Worm (Caenorhabditis elegans): ENCODE measurements around the gene cank-26.

- TF ChIP-seq T22C8.4 (GFP tag; IDR thresholded peaks at IDR 0.05) (no peak), ztf-29 (GFP tag; IDR thresholded peaks at IDR 0.05) (no peak), flt-1 (GFP tag; IDR thresholded peaks at IDR 0.05) (no peak), ref-1 (GFP tag; conservative IDR thresholded peaks at IDR 0.05) (no peak), med-1 (GFP tag; optimal IDR thresholded peaks at IDR 0.05; ENCODE audit: insufficient read depth) (no peak), klf-2 (GFP tag; conservative IDR thresholded peaks at IDR 0.05) (no peak), cog-1 (tag; optimal IDR thresholded peaks at IDR 0.05) (no peak), tab-1 (GFP tag; IDR thresholded peaks at IDR 0.05) (no peak)
Observed at ce11 chrII:3989627-3990367, 14.9 kb upstream of the cank-26 start, which contains the start of gene Y14H12A.2.
